Worm (Caenorhabditis elegans) whole organism, midembryonic: ENCODE results near the gene str-250.

Experiments
- T22C8.4 ChIP-seq: fragments of 200-800 bp; sonication (Bioruptor generic); IDR thresholded peaks from 2 replicates; pipeline ENCODE4 v1.3.6; 2022; ENCODE audit warnings: missing genetic modification characterization, missing compliant biosample characterization
- cog-1 ChIP-seq: sonication (generic microtip); optimal IDR thresholded peaks from 2 replicates; lab custom pipeline; 2016; ENCODE audit warnings: missing genetic modification characterization, missing compliant biosample characterization
- flt-1 ChIP-seq: fragments of 200-800 bp; sonication (Bioruptor generic); IDR thresholded peaks from 2 replicates; pipeline ENCODE4 v1.3.6; 2022; ENCODE audit warnings: missing genetic modification characterization, missing compliant biosample characterization
- klf-2 ChIP-seq: fragments of 200-800 bp; sonication (Bioruptor generic); conservative IDR thresholded peaks from 2 replicates; pipeline ENCODE4 v1.3.6; 2022; ENCODE audit warnings: missing genetic modification reagents, missing genetic modification characterization, missing compliant biosample characterization
- med-1 ChIP-seq: sonication (generic microtip); optimal IDR thresholded peaks from 2 replicates; lab custom pipeline; 2017; ENCODE audit warnings: missing genetic modification characterization, mild to moderate bottlenecking, missing compliant biosample characterization, antibody characterized with exemption, missing genetic modification reagents; ENCODE audit not compliant: insufficient read depth
- ref-1 ChIP-seq: fragments of 200-800 bp; sonication (Bioruptor generic); conservative IDR thresholded peaks from 2 replicates; pipeline ENCODE4 v1.3.6; 2022; ENCODE audit warnings: missing genetic modification reagents, missing genetic modification characterization, missing compliant biosample characterization
- tab-1 ChIP-seq: fragments of 200-800 bp; sonication (Bioruptor generic); IDR thresholded peaks from 2 replicates; pipeline ENCODE4 v1.3.6; 2022; ENCODE audit warnings: missing genetic modification characterization, missing compliant biosample characterization
- ztf-23 ChIP-seq: fragments of 200-800 bp; sonication (Bioruptor generic); IDR thresholded peaks from 2 replicates; pipeline ENCODE4 v1.3.6; 2022; ENCODE audit warnings: missing genetic modification reagents, missing genetic modification characterization, missing compliant biosample characterization
- ztf-29 ChIP-seq: fragments of 200-800 bp; sonication (Bioruptor generic); IDR thresholded peaks from 2 replicates; pipeline ENCODE4 v1.3.6; 2022; ENCODE audit warnings: missing genetic modification reagents, missing genetic modification characterization, missing compliant biosample characterization

Gene str-250

ce11 chrV:13918341-13918740 lies at the start of gene str-250:
str-250 (plus strand) TSS chrV:13918641.
- TF ChIP-seq ztf-23 (GFP tag; lab: Robert Waterston, UW) = no peak
- no peak for TF ChIP-seq ref-1 (GFP tag; lab: Robert Waterston, UW)
- no peak for TF ChIP-seq med-1 (GFP tag; lab: Kevin White, UChicago)
- TF ChIP-seq flt-1 (GFP tag; lab: Robert Waterston, UW) = no peak
- no peak for TF ChIP-seq klf-2 (GFP tag; lab: Robert Waterston, UW)

- no peak for TF ChIP-seq tab-1 (GFP tag; lab: Robert Waterston, UW)
- no peak for TF ChIP-seq klf-2 (GFP tag; lab: Robert Waterston, UW)
- TF ChIP-seq ztf-29 (GFP tag; lab: Robert Waterston, UW) = no peak
- no peak for TF ChIP-seq ref-1 (GFP tag; lab: Robert Waterston, UW)
- no peak for TF ChIP-seq med-1 (GFP tag; lab: Kevin White, UChicago)
- no peak for TF ChIP-seq flt-1 (GFP tag; lab: Robert Waterston, UW)
- TF ChIP-seq T22C8.4 (GFP tag; lab: Robert Waterston, UW) = no peak
- no peak for TF ChIP-seq cog-1
- TF ChIP-seq ztf-23 (GFP tag; lab: Robert Waterston, UW) = no peak
Observed at ce11 chrV:13869551-13869950, 48.9 kb upstream of the str-250 start.

ce11 chrV:13872895-13873294 lies 45.5 kb upstream of the str-250 start, which contains the start of gene cpt-5:
cpt-5 (plus strand) TSS chrV:13873195.
- TF ChIP-seq ztf-23 (GFP tag; lab: Robert Waterston, UW) (no peak), ztf-29 (GFP tag; lab: Robert Waterston, UW) (no peak), T22C8.4 (GFP tag; lab: Robert Waterston, UW) (no peak), flt-1 (GFP tag; lab: Robert Waterston, UW) (no peak), tab-1 (GFP tag; lab: Robert Waterston, UW) (no peak), klf-2 (GFP tag; lab: Robert Waterston, UW) (no peak)

ce11 chrV:13873323-13873722 lies 45.1 kb upstream of the str-250 start:
- TF ChIP-seq flt-1 (GFP tag; lab: Robert Waterston, UW) = no peak
- TF ChIP-seq ztf-29 (GFP tag; lab: Robert Waterston, UW) = no peak
- TF ChIP-seq klf-2 (GFP tag; lab: Robert Waterston, UW) = no peak
- no peak for TF ChIP-seq T22C8.4 (GFP tag; lab: Robert Waterston, UW)
- no peak for TF ChIP-seq tab-1 (GFP tag; lab: Robert Waterston, UW)
- TF ChIP-seq ztf-23 (GFP tag; lab: Robert Waterston, UW) = no peak
- TF ChIP-seq cog-1 = no peak
- no peak for TF ChIP-seq ref-1 (GFP tag; lab: Robert Waterston, UW)
- no peak for TF ChIP-seq med-1 (GFP tag; lab: Kevin White, UChicago)

ce11 chrV:13876529-13876928 lies 41.9 kb upstream of the str-250 start, which contains the start of gene T22G5.1:
T22G5.1 (plus strand) TSS chrV:13876829.
- TF ChIP-seq flt-1 (GFP tag; lab: Robert Waterston, UW) = no peak
- TF ChIP-seq ztf-29 (GFP tag; lab: Robert Waterston, UW) = no peak
- no peak for TF ChIP-seq klf-2 (GFP tag; lab: Robert Waterston, UW)
- no peak for TF ChIP-seq ref-1 (GFP tag; lab: Robert Waterston, UW)
- TF ChIP-seq cog-1 = no peak
- no peak for TF ChIP-seq T22C8.4 (GFP tag; lab: Robert Waterston, UW)
- no peak for TF ChIP-seq med-1 (GFP tag; lab: Kevin White, UChicago)
- no peak for TF ChIP-seq ztf-23 (GFP tag; lab: Robert Waterston, UW)
- no peak for TF ChIP-seq tab-1 (GFP tag; lab: Robert Waterston, UW)

ce11 chrV:13878226-13878625 lies 40.2 kb upstream of the str-250 start:
- TF ChIP-seq cog-1 (no peak), klf-2 (GFP tag; lab: Robert Waterston, UW) (no peak), ztf-29 (GFP tag; lab: Robert Waterston, UW) (no peak), ztf-23 (GFP tag; lab: Robert Waterston, UW) (no peak), flt-1 (GFP tag; lab: Robert Waterston, UW) (no peak), tab-1 (GFP tag; lab: Robert Waterston, UW) (no peak), med-1 (GFP tag; lab: Kevin White, UChicago) (no peak), ref-1 (GFP tag; lab: Robert Waterston, UW) (no peak), T22C8.4 (GFP tag; lab: Robert Waterston, UW) (no peak)

ce11 chrV:13879241-13879640 lies 39.2 kb upstream of the str-250 start, which contains the start of gene lbp-7:
lbp-7 (plus strand) TSS chrV:13879552.
- TF ChIP-seq ztf-23 (GFP tag; lab: Robert Waterston, UW) (no peak), T22C8.4 (GFP tag; lab: Robert Waterston, UW) (no peak), cog-1 (no peak), ref-1 (GFP tag; lab: Robert Waterston, UW) (no peak), flt-1 (GFP tag; lab: Robert Waterston, UW) (no peak), med-1 (GFP tag; lab: Kevin White, UChicago) (no peak), ztf-29 (GFP tag; lab: Robert Waterston, UW) (no peak), klf-2 (GFP tag; lab: Robert Waterston, UW) (no peak), tab-1 (GFP tag; lab: Robert Waterston, UW) (no peak)

- TF ChIP-seq ztf-23 (GFP tag; lab: Robert Waterston, UW) (no peak), cog-1 (no peak), med-1 (GFP tag; lab: Kevin White, UChicago) (no peak), tab-1 (GFP tag; lab: Robert Waterston, UW) (no peak), T22C8.4 (GFP tag; lab: Robert Waterston, UW) (no peak), ref-1 (GFP tag; lab: Robert Waterston, UW) (no peak), flt-1 (GFP tag; lab: Robert Waterston, UW) (no peak), ztf-29 (GFP tag; lab: Robert Waterston, UW) (no peak), klf-2 (GFP tag; lab: Robert Waterston, UW) (no peak)
Observed at ce11 chrV:13880163-13880562, 38.3 kb upstream of the str-250 start.

- TF ChIP-seq T22C8.4 (GFP tag; lab: Robert Waterston, UW) = no peak
- TF ChIP-seq med-1 (GFP tag; lab: Kevin White, UChicago) = no peak
- no peak for TF ChIP-seq ztf-29 (GFP tag; lab: Robert Waterston, UW)
- TF ChIP-seq tab-1 (GFP tag; lab: Robert Waterston, UW) = no peak
- TF ChIP-seq klf-2 (GFP tag; lab: Robert Waterston, UW) = no peak
- TF ChIP-seq flt-1 (GFP tag; lab: Robert Waterston, UW) = no peak
- TF ChIP-seq ref-1 (GFP tag; lab: Robert Waterston, UW) = no peak
- no peak for TF ChIP-seq cog-1
- no peak for TF ChIP-seq ztf-23 (GFP tag; lab: Robert Waterston, UW)
Observed at ce11 chrV:13880607-13881006, 37.8 kb upstream of the str-250 start, which contains the start of gene T22G5.3. T22G5.3 (plus strand) TSS chrV:13880907.
